Worm (Caenorhabditis elegans) whole organism, L4 larva: ENCODE results near the gene C45H4.21.

Experiments used
- ZK546.5 ChIP-seq, 2 experiments: sonication (generic microtip); optimal IDR thresholded peaks; 2 replicates each; lab custom pipeline; 2017; ENCODE audit warnings: missing biosample characterization in 2 of 2, missing genetic modification characterization in 2 of 2
- dpl-1 ChIP-seq: fragments of 150-350 bp; optimal IDR thresholded peaks from 2 replicates; lab custom pipeline; 2014; ENCODE audit warnings: missing biosample characterization, missing genetic modification reagents, missing genetic modification characterization
- mdl-1 ChIP-seq, 2 experiments: fragments of 150-350 bp in 1 of 2; sonication (generic microtip) in 1 of 2; optimal IDR thresholded peaks; 2 replicates each; lab custom pipeline; 2014 to 2017; ENCODE audit warnings: missing biosample characterization in 2 of 2, missing genetic modification characterization in 2 of 2
- nhr-237 ChIP-seq: sonication (generic microtip); optimal IDR thresholded peaks from 2 replicates; lab custom pipeline; 2017; ENCODE audit warnings: missing biosample characterization, missing genetic modification characterization
- nhr-6 ChIP-seq: fragments of 150-350 bp; optimal IDR thresholded peaks from 2 replicates; lab custom pipeline; 2014; ENCODE audit warnings: missing biosample characterization, missing genetic modification characterization

- no peak for TF ChIP-seq ZK546.5 (tag; optimal IDR thresholded peaks at IDR 0.05; lab: Kevin White, UChicago)
- TF ChIP-seq dpl-1 = no peak
- no peak for TF ChIP-seq nhr-237
- no peak for TF ChIP-seq mdl-1 (tag; optimal IDR thresholded peaks at IDR 0.05; lab: Kevin White, UChicago)
- no peak for TF ChIP-seq nhr-6
These were observed at the start of gene C45H4.21 for ce11 chrV:2149432-2149831.
